Fruit fly (Drosophila melanogaster): ENCODE data around the gene RhoL.

RhoL gene

DNA sequence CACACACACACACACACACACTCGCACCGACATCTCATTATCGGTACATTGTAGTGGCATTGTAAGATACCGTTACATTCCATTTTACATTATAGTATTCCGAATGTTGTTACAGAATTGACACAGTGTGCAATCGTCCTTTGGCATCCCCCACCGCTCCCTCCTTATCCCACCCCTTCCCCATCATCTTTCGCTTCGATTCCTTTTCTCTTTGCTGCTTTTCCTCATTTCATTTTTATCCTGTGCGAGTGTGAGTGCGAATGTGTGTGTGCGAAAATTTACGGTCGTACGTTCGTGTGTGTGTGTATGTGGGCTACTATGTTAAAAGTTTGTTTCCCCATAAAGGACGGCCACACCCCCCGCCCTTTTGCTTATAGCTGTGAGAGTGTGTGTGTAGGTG, 10.3 kb downstream of the RhoL start (continued):
- TF ChIP-seq CG3163 (GFP tag; optimal IDR thresholded peaks at IDR 0.05) (no peak), stc (GFP tag; IDR thresholded peaks at IDR 0.05) (no peak), pb (GFP tag; optimal IDR thresholded peaks at IDR 0.05) (no peak), gsb (GFP tag; IDR thresholded peaks at IDR 0.05) (no peak), CG10979 (tag; optimal IDR thresholded peaks at IDR 0.05) (no peak), cg (GFP tag; optimal IDR thresholded peaks at IDR 0.05) (peak; percentile 43), CG17912 (GFP tag; optimal IDR thresholded peaks at IDR 0.05) (no peak), Gsc (GFP tag; IDR thresholded peaks at IDR 0.05) (no peak), Spps (tag; optimal IDR thresholded peaks at IDR 0.05) (no peak), CG17568 (GFP tag; optimal IDR thresholded peaks at IDR 0.05) (no peak), luna (GFP tag; optimal IDR thresholded peaks at IDR 0.05) (no peak), CG16813 (GFP tag; IDR thresholded peaks at IDR 0.05; ENCODE audit: partially characterized antibody) (no peak), CG7372 (GFP tag; IDR thresholded peaks at IDR 0.05) (no peak), sd (tag; optimal IDR thresholded peaks at IDR 0.05) (peak; percentile 13), Stat92E (GFP tag; optimal IDR thresholded peaks at IDR 0.05) (no peak), Deaf1 (tag; optimal IDR thresholded peaks at IDR 0.05) (peak; percentile 52), HLH54F (GFP tag; optimal IDR thresholded peaks at IDR 0.05) (no peak), CG15073 (GFP tag; optimal IDR thresholded peaks at IDR 0.05) (no peak), tna (GFP tag; IDR thresholded peaks at IDR 0.05; ENCODE audit: partially characterized antibody) (no peak), CG12299 (tag; optimal IDR thresholded peaks at IDR 0.05) (no peak), CG16863 (GFP tag; optimal IDR thresholded peaks at IDR 0.05) (no peak), bbx (GFP tag; IDR thresholded peaks at IDR 0.05; ENCODE audit: partially characterized antibody) (no peak), Oaz (GFP tag; IDR thresholded peaks at IDR 0.05) (no peak), CG11696 (GFP tag; IDR thresholded peaks at IDR 0.05) (no peak), pfk (GFP tag; optimal IDR thresholded peaks at IDR 0.05) (no peak), CG15479 (GFP tag; optimal IDR thresholded peaks at IDR 0.05) (no peak), crol (GFP tag; IDR thresholded peaks at IDR 0.05) (peak; percentile 65), lab (GFP tag; optimal IDR thresholded peaks at IDR 0.05) (peak; percentile 11), CG4707 (GFP tag; optimal IDR thresholded peaks at IDR 0.05) (no peak), sug (tag; optimal IDR thresholded peaks at IDR 0.05) (no peak), slbo (GFP tag; IDR thresholded peaks at IDR 0.05) (no peak; the same call in 1 of the 2 replicates), peb (GFP tag; IDR thresholded peaks at IDR 0.05) (no peak), Ravus (GFP tag; IDR thresholded peaks at IDR 0.05) (no peak), ken (GFP tag; IDR thresholded peaks at IDR 0.05) (no peak), row (GFP tag; IDR thresholded peaks at IDR 0.05) (0 out of 3 replicates have a peak, but pooled peaks have one; percentile 33), Hr3 (GFP tag; optimal IDR thresholded peaks at IDR 0.05) (no peak), mirr (GFP tag; optimal IDR thresholded peaks at IDR 0.05) (peak; percentile 45), ro (GFP tag; IDR thresholded peaks at IDR 0.05) (no peak), CG32532 (GFP tag; IDR thresholded peaks at IDR 0.05) (no peak), cwo (GFP tag; optimal IDR thresholded peaks at IDR 0.05) (no peak)

DNA sequence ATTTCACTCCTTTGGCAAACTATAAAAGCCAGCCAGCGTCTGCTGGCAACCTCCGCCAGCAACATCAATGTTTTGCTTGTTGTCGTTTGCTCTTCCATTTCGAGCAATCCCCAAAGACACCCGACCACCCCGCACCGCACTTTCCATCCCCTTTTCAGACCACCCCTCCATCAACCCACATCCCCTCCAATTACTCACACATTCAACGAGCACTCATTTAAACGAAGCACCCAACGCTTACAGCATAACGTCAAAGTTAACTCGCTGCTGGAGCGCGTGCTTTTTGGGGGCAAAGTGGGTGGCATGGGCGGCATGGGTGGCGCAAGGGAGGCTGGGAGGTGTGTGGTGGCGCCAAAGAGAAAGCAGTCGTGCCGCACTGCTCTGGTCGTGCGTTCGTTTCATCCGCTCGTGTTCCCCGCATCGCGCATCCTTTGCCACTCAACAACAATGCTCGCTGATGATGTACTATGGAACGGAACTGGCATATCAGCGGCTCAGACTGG, 11.3 kb downstream of the RhoL start:
- TF ChIP-seq Lim3 (GFP tag; IDR thresholded peaks at IDR 0.05) (no peak), Hey (tag; optimal IDR thresholded peaks at IDR 0.05) (peak; percentile 24), CG1647 (GFP tag; optimal IDR thresholded peaks at IDR 0.05) (no peak), CG9932 (GFP tag; IDR thresholded peaks at IDR 0.05) (peak; percentile 16; the same call in 1 of the 2 replicates), CG32532 (GFP tag; IDR thresholded peaks at IDR 0.05) (0 out of 2 replicates have a peak, but pooled peaks have one; percentile 26), exex (tag; optimal IDR thresholded peaks at IDR 0.05) (peak; percentile 26), CG10543 (GFP tag; optimal IDR thresholded peaks at IDR 0.05) (peak; percentile 77), ewg (GFP tag; optimal IDR thresholded peaks at IDR 0.05) (no peak), CG12071 (GFP tag; optimal IDR thresholded peaks at IDR 0.05) (peak; percentile 44), abd-A (tag; optimal IDR thresholded peaks at IDR 0.05) (peak; percentile 100), CG6791 (GFP tag; IDR thresholded peaks at IDR 0.05; ENCODE audit: partially characterized antibody) (no peak), CG1529 (GFP tag; optimal IDR thresholded peaks at IDR 0.05) (no peak), cg (GFP tag; optimal IDR thresholded peaks at IDR 0.05) (peak; percentile 35), mirr (GFP tag; optimal IDR thresholded peaks at IDR 0.05) (peak; percentile 75), Adf1 (GFP tag; IDR thresholded peaks at IDR 0.05) (peak; percentile 25; the same call in 1 of the 2 replicates)
